Fruit fly (Drosophila melanogaster): ENCODE measurements around the gene Rbfox1.

DNA sequence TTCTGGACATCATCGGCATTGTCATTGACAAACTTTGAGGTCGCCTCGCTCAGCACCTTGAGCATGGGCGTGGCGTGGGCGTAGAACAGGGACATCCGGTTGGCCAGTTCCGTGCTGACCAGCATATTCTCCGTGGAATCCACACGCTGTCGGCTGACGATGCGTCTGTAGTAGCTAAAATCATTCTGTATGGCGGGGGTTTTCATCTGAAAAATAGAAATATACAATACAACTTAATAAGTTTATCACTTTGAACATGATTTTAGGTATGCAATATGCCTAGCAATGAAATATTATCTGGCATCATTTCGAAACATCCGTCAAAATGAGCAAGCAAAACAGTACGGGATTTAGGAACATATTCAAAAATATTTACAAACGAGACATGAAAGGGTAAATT, 160.4 kb downstream of the Rbfox1 start, which contains the start of gene CG14154:
- no peak for TF ChIP-seq fd96Ca (GFP tag; IDR thresholded peaks at IDR 0.05)
- TF ChIP-seq CG32121 (GFP tag; IDR thresholded peaks at IDR 0.05): no peak
- no peak for TF ChIP-seq CG12605 (GFP tag; IDR thresholded peaks at IDR 0.05)
- TF ChIP-seq Pif1B (GFP tag; optimal IDR thresholded peaks at IDR 0.05): no peak
- no peak for TF ChIP-seq CG8159 (tag; optimal IDR thresholded peaks at IDR 0.05)
- no peak for TF ChIP-seq CG8301 (tag; optimal IDR thresholded peaks at IDR 0.05)
- no peak for TF ChIP-seq CG10348 (GFP tag; IDR thresholded peaks at IDR 0.05)
- no peak for TF ChIP-seq CG9948 (tag; optimal IDR thresholded peaks at IDR 0.05)
- TF ChIP-seq Pif1A (GFP tag; optimal IDR thresholded peaks at IDR 0.05): no peak
- no peak for TF ChIP-seq EcR (GFP tag; optimal IDR thresholded peaks at IDR 0.05)

All from whole organism, pupa.